Fruit fly (Drosophila melanogaster) whole organism, embryonic: Measurements from ENCODE around the gene CG32192.
A peak's percentile ranks its signal among the peaks of the same experiment; 100 is the strongest.

Source experiments
- Atf-2 ChIP-seq: fragments of 200-800 bp; sonication (Bioruptor generic); optimal IDR thresholded peaks from 2 replicates; lab custom pipeline; 2016; ENCODE audit warnings: missing biosample characterization, missing genetic modification characterization
- BEAF-32 ChIP-seq: fragments of 200-800 bp; sonication (Bioruptor generic); optimal IDR thresholded peaks from 3 replicates; lab custom pipeline; 2017; ENCODE audit warnings: missing biosample characterization, missing genetic modification characterization, mild to moderate bottlenecking, moderate library complexity, missing genetic modification reagents
- Bgb ChIP-seq: fragments of 200-800 bp; sonication (Bioruptor generic); IDR thresholded peaks from 2 replicates; pipeline ENCODE4 v1.3.6; 2022; ENCODE audit warnings: missing biosample characterization, missing genetic modification characterization; ENCODE audit not compliant: partially characterized antibody
- CG12769 ChIP-seq: fragments of 200-800 bp; sonication (Bioruptor generic); optimal IDR thresholded peaks from 2 replicates; lab custom pipeline; 2019; ENCODE audit warnings: missing biosample characterization, mild to moderate bottlenecking, missing genetic modification characterization, moderate library complexity
- CG13287 ChIP-seq: fragments of 200-800 bp; sonication (Bioruptor generic); IDR thresholded peaks from 2 replicates; pipeline ENCODE4 v1.3.6; 2022; ENCODE audit warnings: missing biosample characterization, missing genetic modification characterization; ENCODE audit not compliant: partially characterized antibody
- CG14965 ChIP-seq: fragments of 200-800 bp; sonication (Bioruptor generic); optimal IDR thresholded peaks from 2 replicates; lab custom pipeline; 2016; ENCODE audit warnings: missing biosample characterization, missing genetic modification characterization, borderline replicate concordance
- CG1647 ChIP-seq: fragments of 200-800 bp; sonication (Bioruptor generic); optimal IDR thresholded peaks from 3 replicates; lab custom pipeline; 2016; ENCODE audit warnings: missing biosample characterization, missing genetic modification characterization
- CG16813 ChIP-seq: fragments of 200-800 bp; sonication (Bioruptor generic); IDR thresholded peaks from 3 replicates; pipeline ENCODE4 v1.3.6; 2022; ENCODE audit warnings: missing biosample characterization, missing genetic modification characterization; ENCODE audit not compliant: partially characterized antibody
- CG16815 ChIP-seq: fragments of 200-800 bp; sonication (Bioruptor generic); optimal IDR thresholded peaks from 3 replicates; lab custom pipeline; 2017; ENCODE audit warnings: missing biosample characterization, mild to moderate bottlenecking, missing genetic modification characterization
- CG17361 ChIP-seq: fragments of 200-800 bp; sonication (Bioruptor generic); IDR thresholded peaks from 3 replicates; pipeline ENCODE4 v1.3.6; 2022; ENCODE audit warnings: missing biosample characterization, missing genetic modification characterization
- CG2875 ChIP-seq: fragments of 200-800 bp; sonication (Bioruptor generic); optimal IDR thresholded peaks from 2 replicates; lab custom pipeline; 2017; ENCODE audit warnings: missing biosample characterization, mild to moderate bottlenecking, missing genetic modification characterization, missing genetic modification reagents
- CG30020 ChIP-seq: fragments of 200-800 bp; optimal IDR thresholded peaks from 2 replicates; lab custom pipeline; 2019; ENCODE audit warnings: missing biosample characterization, mild to moderate bottlenecking, missing genetic modification characterization, moderate library complexity
- CG31365 ChIP-seq: fragments of 200-800 bp; sonication (Bioruptor generic); optimal IDR thresholded peaks from 2 replicates; lab custom pipeline; 2018; ENCODE audit warnings: missing biosample characterization, mild to moderate bottlenecking, missing genetic modification characterization
- CG32532 ChIP-seq: fragments of 200-800 bp; sonication (Bioruptor generic); IDR thresholded peaks from 2 replicates; pipeline ENCODE4 v1.3.6; 2022; ENCODE audit warnings: missing biosample characterization, missing genetic modification characterization
- CG32767 ChIP-seq: fragments of 200-800 bp; sonication (Bioruptor generic); IDR thresholded peaks from 2 replicates; pipeline ENCODE4 v1.3.6; 2022; ENCODE audit warnings: missing biosample characterization, missing genetic modification characterization
- CG3281 ChIP-seq: fragments of 200-800 bp; sonication (Bioruptor generic); optimal IDR thresholded peaks from 3 replicates; lab custom pipeline; 2017; ENCODE audit warnings: missing biosample characterization, mild to moderate bottlenecking, missing genetic modification characterization
- CG7556 ChIP-seq: fragments of 200-800 bp; sonication (Bioruptor generic); optimal IDR thresholded peaks from 2 replicates; lab custom pipeline; 2017; ENCODE audit warnings: missing biosample characterization, mild to moderate bottlenecking, missing genetic modification characterization
- CG7987 ChIP-seq: fragments of 200-800 bp; sonication (Bioruptor generic); optimal IDR thresholded peaks from 2 replicates; lab custom pipeline; 2018; ENCODE audit warnings: missing biosample characterization, mild to moderate bottlenecking, missing genetic modification characterization, moderate library complexity
- CG8388 ChIP-seq: fragments of 200-800 bp; sonication (Bioruptor generic); optimal IDR thresholded peaks from 2 replicates; lab custom pipeline; 2019; ENCODE audit warnings: missing biosample characterization, mild to moderate bottlenecking, missing genetic modification characterization, moderate library complexity
- CG8944 ChIP-seq: fragments of 200-800 bp; sonication (Bioruptor generic); optimal IDR thresholded peaks from 3 replicates; lab custom pipeline; 2016; ENCODE audit warnings: missing biosample characterization, missing genetic modification characterization
- Dll ChIP-seq: fragments of 200-800 bp; sonication (Bioruptor generic); IDR thresholded peaks from 4 replicates; pipeline ENCODE4 v1.3.6; 2022; ENCODE audit warnings: missing biosample characterization, missing genetic modification characterization; ENCODE audit not compliant: partially characterized antibody
- Drgx ChIP-seq: fragments of 200-800 bp; sonication (Bioruptor generic); IDR thresholded peaks from 2 replicates; pipeline ENCODE4 v1.3.6; 2022; ENCODE audit warnings: missing biosample characterization, missing genetic modification characterization
- Ets65A ChIP-seq: fragments of 200-800 bp; sonication (Bioruptor generic); peaks from one replicate; lab custom pipeline; 2016; ENCODE audit warnings: missing biosample characterization, missing genetic modification characterization
- Fer2 ChIP-seq: fragments of 200-800 bp; sonication (Bioruptor generic); optimal IDR thresholded peaks from 2 replicates; lab custom pipeline; 2018; ENCODE audit warnings: missing biosample characterization, mild to moderate bottlenecking, missing genetic modification characterization, moderate library complexity
- Hr3 ChIP-seq: fragments of 200-800 bp; sonication (Bioruptor generic); optimal IDR thresholded peaks from 3 replicates; lab custom pipeline; 2016; ENCODE audit warnings: missing biosample characterization, missing genetic modification characterization
- Hsf ChIP-seq: fragments of 200-800 bp; sonication (Bioruptor generic); optimal IDR thresholded peaks from 3 replicates; lab custom pipeline; 2016; ENCODE audit warnings: missing biosample characterization, missing genetic modification characterization
- Kr ChIP-seq: fragments of 200-800 bp; sonication (Bioruptor generic); optimal IDR thresholded peaks from 2 replicates; lab custom pipeline; 2017; ENCODE audit warnings: missing biosample characterization, mild to moderate bottlenecking, missing genetic modification characterization
- MBD-R2 ChIP-seq: fragments of 200-800 bp; sonication (Bioruptor generic); IDR thresholded peaks from 2 replicates; pipeline ENCODE4 v1.3.6; 2022; ENCODE audit warnings: missing biosample characterization, missing genetic modification characterization
- Nf-YB ChIP-seq: fragments of 200-800 bp; sonication (Bioruptor generic); optimal IDR thresholded peaks from 3 replicates; lab custom pipeline; 2019; ENCODE audit warnings: missing biosample characterization, mild to moderate bottlenecking, missing genetic modification characterization, moderate library complexity
- Oaz ChIP-seq: fragments of 200-800 bp; sonication (Bioruptor generic); IDR thresholded peaks from 2 replicates; pipeline ENCODE4 v1.3.6; 2022; ENCODE audit warnings: missing biosample characterization, missing genetic modification characterization
- ab ChIP-seq: fragments of 200-800 bp; sonication (Bioruptor generic); optimal IDR thresholded peaks from 2 replicates; lab custom pipeline; 2016; ENCODE audit warnings: missing biosample characterization, missing genetic modification characterization
- br ChIP-seq: fragments of >200 bp; optimal IDR thresholded peaks from 2 replicates; lab custom pipeline; 2017
- dmrt99B ChIP-seq: fragments of 200-800 bp; sonication (Bioruptor generic); optimal IDR thresholded peaks from 2 replicates; lab custom pipeline; 2018; ENCODE audit warnings: missing biosample characterization, mild to moderate bottlenecking, missing genetic modification characterization, moderate library complexity
- gcm ChIP-seq: fragments of 200-800 bp; sonication (Bioruptor generic); optimal IDR thresholded peaks from 2 replicates; lab custom pipeline; 2019; ENCODE audit warnings: missing biosample characterization, mild to moderate bottlenecking, missing genetic modification characterization, moderate library complexity
- h ChIP-seq: fragments of >200 bp; optimal IDR thresholded peaks from 2 replicates; lab custom pipeline; 2017
- insv ChIP-seq, 2 experiments: fragments of 200-800 bp; sonication (Bioruptor generic); optimal IDR thresholded peaks; 3 replicates each; lab custom pipeline; 2016 to 2018; ENCODE audit warnings: missing biosample characterization in 2 of 2, missing genetic modification characterization in 2 of 2
- kni ChIP-seq: fragments of 200-800 bp; sonication (Bioruptor generic); optimal IDR thresholded peaks from 3 replicates; lab custom pipeline; 2017; ENCODE audit warnings: mild to moderate bottlenecking, missing biosample characterization, missing genetic modification reagents, missing genetic modification characterization
- maf-S ChIP-seq: fragments of 200-800 bp; sonication (Bioruptor generic); optimal IDR thresholded peaks from 2 replicates; lab custom pipeline; 2016; ENCODE audit warnings: missing biosample characterization, missing genetic modification characterization
- mirr ChIP-seq: fragments of 200-800 bp; sonication (Bioruptor generic); optimal IDR thresholded peaks from 3 replicates; lab custom pipeline; 2018; ENCODE audit warnings: missing biosample characterization, mild to moderate bottlenecking, missing genetic modification characterization
- nau ChIP-seq: fragments of 200-800 bp; sonication (Bioruptor generic); optimal IDR thresholded peaks from 3 replicates; lab custom pipeline; 2017; ENCODE audit warnings: missing biosample characterization, mild to moderate bottlenecking, missing genetic modification characterization, missing genetic modification reagents
- nerfin-1 ChIP-seq: fragments of 200-800 bp; sonication (Bioruptor generic); optimal IDR thresholded peaks from 3 replicates; lab custom pipeline; 2019; ENCODE audit warnings: missing biosample characterization, mild to moderate bottlenecking, missing genetic modification characterization, moderate library complexity
- oc ChIP-seq: fragments of 200-800 bp; sonication (Bioruptor generic); optimal IDR thresholded peaks from 2 replicates; lab custom pipeline; 2018; ENCODE audit warnings: missing biosample characterization, mild to moderate bottlenecking, missing genetic modification characterization, moderate library complexity
- pum ChIP-seq: fragments of 200-800 bp; sonication (Bioruptor generic); optimal IDR thresholded peaks from 2 replicates; lab custom pipeline; 2016; ENCODE audit warnings: missing biosample characterization, missing genetic modification characterization
- sd ChIP-seq: fragments of 200-800 bp; sonication (Bioruptor generic); optimal IDR thresholded peaks from 3 replicates; lab custom pipeline; 2018; ENCODE audit warnings: missing biosample characterization, mild to moderate bottlenecking, missing genetic modification characterization, moderate library complexity
- sna ChIP-seq: fragments of 200-800 bp; sonication (Bioruptor generic); IDR thresholded peaks from 2 replicates; pipeline ENCODE4 v1.3.6; 2022; ENCODE audit warnings: missing biosample characterization, missing genetic modification characterization; ENCODE audit not compliant: partially characterized antibody
- so ChIP-seq: fragments of 200-800 bp; sonication (Bioruptor generic); IDR thresholded peaks from 3 replicates; pipeline ENCODE4 v1.3.6; 2022; ENCODE audit warnings: missing biosample characterization, missing genetic modification characterization
- stwl ChIP-seq: fragments of 200-800 bp; sonication (Bioruptor generic); optimal IDR thresholded peaks from 3 replicates; lab custom pipeline; 2018; ENCODE audit warnings: missing biosample characterization, mild to moderate bottlenecking, missing genetic modification characterization, moderate library complexity
- tap ChIP-seq: fragments of 200-800 bp; optimal IDR thresholded peaks from 3 replicates; lab custom pipeline; 2019; ENCODE audit warnings: missing biosample characterization, mild to moderate bottlenecking, missing genetic modification characterization, moderate library complexity
- ttk ChIP-seq: fragments of 200-800 bp; sonication (Bioruptor generic); IDR thresholded peaks from 2 replicates; pipeline ENCODE4 v2.1.2; 2022; ENCODE audit warnings: missing biosample characterization, missing genetic modification characterization
- tx ChIP-seq: fragments of 200-800 bp; sonication (Bioruptor generic); optimal IDR thresholded peaks from 2 replicates; lab custom pipeline; 2016; ENCODE audit warnings: missing biosample characterization, missing genetic modification characterization

CG32192 gene

dm6 chr3L:18016105-18016842, 23.8 kb upstream of the CG32192 start (continued):
- TF ChIP-seq Hr3 (GFP tag; lab: Kevin White, UChicago) (no peak), gcm (GFP tag; lab: Kevin White, UChicago) (peak; percentile 78), CG13287 (GFP tag; lab: Robert Waterston, UW) (peak; percentile 18; the same call in 1 of the 2 replicates), CG32532 (GFP tag; lab: Robert Waterston, UW) (no peak), Ets65A (GFP tag; lab: Kevin White, UChicago) (no peak), nau (GFP tag; lab: Kevin White, UChicago) (no peak), Dll (GFP tag; lab: Robert Waterston, UW) (0 out of 4 replicates have a peak, but pooled peaks have one; percentile 21), CG7556 (GFP tag; lab: Kevin White, UChicago) (no peak), nerfin-1 (peak; percentile 5), ab (GFP tag; lab: Kevin White, UChicago) (no peak), tx (GFP tag; lab: Kevin White, UChicago) (no peak), maf-S (GFP tag; lab: Kevin White, UChicago) (no peak), CG16815 (no peak), Drgx (GFP tag; lab: Robert Waterston, UW) (no peak), sd (tag; lab: Kevin White, UChicago) (peak; percentile 84), dmrt99B (tag; lab: Kevin White, UChicago) (no peak), CG7987 (GFP tag; lab: Kevin White, UChicago) (no peak), tap (tag; lab: Kevin White, UChicago) (no peak), Atf-2 (GFP tag; lab: Kevin White, UChicago) (no peak), Kr (GFP tag; lab: Kevin White, UChicago) (no peak), MBD-R2 (GFP tag; lab: Robert Waterston, UW) (no peak), mirr (peak; percentile 73), Nf-YB (GFP tag; lab: Kevin White, UChicago) (no peak), CG8388 (no peak), br (no peak), Bgb (GFP tag; lab: Robert Waterston, UW) (no peak; the same call in 1 of the 2 replicates), stwl (tag; lab: Kevin White, UChicago) (no peak), insv (GFP tag; optimal IDR thresholded peaks at IDR 0.05; lab: Kevin White, UChicago) (peak in 1 of 2 experiments; percentile 11), CG12769 (tag; lab: Kevin White, UChicago) (peak; percentile 44), CG14965 (GFP tag; lab: Kevin White, UChicago) (no peak), CG2875 (GFP tag; lab: Kevin White, UChicago) (no peak), CG30020 (no peak), so (GFP tag; lab: Robert Waterston, UW) (no peak), CG17361 (no peak), Hsf (GFP tag; lab: Kevin White, UChicago) (no peak), CG8944 (GFP tag; lab: Kevin White, UChicago) (no peak), h (lab: Kevin White, UChicago) (no peak), Fer2 (tag; lab: Kevin White, UChicago) (no peak), CG32767 (GFP tag; lab: Robert Waterston, UW) (peak; percentile 90), BEAF-32 (GFP tag; lab: Kevin White, UChicago) (no peak), kni (GFP tag; lab: Kevin White, UChicago) (peak; percentile 22), oc (tag; lab: Kevin White, UChicago) (no peak), sna (GFP tag; lab: Robert Waterston, UW) (no peak), CG3281 (GFP tag; lab: Kevin White, UChicago) (peak; percentile 26), CG16813 (GFP tag; lab: Robert Waterston, UW) (no peak), CG1647 (no peak), CG31365 (tag; lab: Kevin White, UChicago) (no peak), Oaz (GFP tag; lab: Robert Waterston, UW) (no peak), ttk (no peak), pum (GFP tag; lab: Kevin White, UChicago) (no peak)
